Worm (Caenorhabditis elegans) whole organism, L4 larva: ENCODE data around the gene pqm-1.
A peak's percentile ranks its signal among the peaks of the same experiment; 100 is the strongest.

ENCODE experiments used
- F26F4.8 ChIP-seq: fragments of 200-800 bp; sonication (Bioruptor generic); conservative IDR thresholded peaks from 2 replicates; pipeline ENCODE4 v1.3.6; 2022; ENCODE audit warnings: missing genetic modification characterization, missing compliant biosample characterization
- R02D3.7 ChIP-seq: fragments of 150-350 bp; sonication (generic microtip); optimal IDR thresholded peaks from 3 replicates; lab custom pipeline; 2014; ENCODE audit warnings: missing biosample characterization, missing genetic modification characterization
- T20F7.1 ChIP-seq: fragments of 200-800 bp; sonication (Bioruptor generic); optimal IDR thresholded peaks from 2 replicates; lab custom pipeline; 2018; ENCODE audit warnings: mild to moderate bottlenecking, missing genetic modification characterization, missing compliant biosample characterization
- T26A8.4 ChIP-seq: fragments of 200-800 bp; sonication (Bioruptor generic); IDR thresholded peaks from 2 replicates; pipeline ENCODE4 v1.3.6; 2022; ENCODE audit warnings: missing genetic modification characterization, missing compliant biosample characterization
- ZK546.5 ChIP-seq, 2 experiments: sonication (generic microtip); optimal IDR thresholded peaks; 2 replicates each; lab custom pipeline; 2017; ENCODE audit warnings: missing biosample characterization in 2 of 2, missing genetic modification characterization in 2 of 2
- aly-2 ChIP-seq: sonication (generic microtip); optimal IDR thresholded peaks from 2 replicates; lab custom pipeline; 2018; ENCODE audit warnings: missing biosample characterization, missing genetic modification characterization
- attf-4 ChIP-seq: sonication (generic microtip); optimal IDR thresholded peaks from 3 replicates; lab custom pipeline; 2017; ENCODE audit warnings: missing biosample characterization, missing genetic modification characterization
- ceh-20 ChIP-seq: fragments of 200-800 bp; sonication (Bioruptor generic); IDR thresholded peaks from 2 replicates; pipeline ENCODE4 v1.3.6; 2022; ENCODE audit warnings: missing genetic modification reagents, missing genetic modification characterization, missing compliant biosample characterization
- ceh-28 ChIP-seq: fragments of 150-350 bp; optimal IDR thresholded peaks from 2 replicates; lab custom pipeline; 2014; ENCODE audit warnings: missing biosample characterization, missing genetic modification reagents, missing genetic modification characterization
- ceh-44 ChIP-seq: fragments of 200-800 bp; sonication (Bioruptor generic); IDR thresholded peaks from 2 replicates; pipeline ENCODE4 v1.3.6; 2022; ENCODE audit warnings: missing genetic modification reagents, missing genetic modification characterization, missing compliant biosample characterization
- cey-2 ChIP-seq: sonication (generic microtip); optimal IDR thresholded peaks from 3 replicates; lab custom pipeline; 2017; ENCODE audit warnings: missing genetic modification characterization, mild to moderate bottlenecking, missing compliant biosample characterization, antibody characterized with exemption, borderline replicate concordance; ENCODE audit not compliant: insufficient read depth
- daf-12 ChIP-seq: fragments of 150-350 bp; optimal IDR thresholded peaks from 2 replicates; lab custom pipeline; 2014; ENCODE audit warnings: missing biosample characterization, missing genetic modification reagents, missing genetic modification characterization
- daf-19 ChIP-seq: fragments of 200-800 bp; sonication (Bioruptor generic); conservative IDR thresholded peaks from 2 replicates; pipeline ENCODE4 v1.3.6; 2022; ENCODE audit warnings: missing genetic modification characterization, missing compliant biosample characterization
- daf-8 ChIP-seq: fragments of 200-800 bp; sonication (Bioruptor generic); IDR thresholded peaks from 2 replicates; pipeline ENCODE4 v1.3.6; 2022; ENCODE audit warnings: missing genetic modification characterization, missing compliant biosample characterization
- dmd-6 ChIP-seq: fragments of 200-800 bp; sonication (Bioruptor generic); IDR thresholded peaks from 2 replicates; pipeline ENCODE4 v1.3.6; 2022; ENCODE audit warnings: missing genetic modification reagents, missing genetic modification characterization, missing compliant biosample characterization
- dmd-9 ChIP-seq: fragments of 200-800 bp; sonication (Bioruptor generic); IDR thresholded peaks from 2 replicates; pipeline ENCODE4 v1.3.6; 2022; ENCODE audit warnings: missing genetic modification reagents, missing genetic modification characterization, missing compliant biosample characterization
- dpl-1 ChIP-seq: fragments of 150-350 bp; optimal IDR thresholded peaks from 2 replicates; lab custom pipeline; 2014; ENCODE audit warnings: missing biosample characterization, missing genetic modification reagents, missing genetic modification characterization
- duxl-1 ChIP-seq: sonication (generic microtip); optimal IDR thresholded peaks from 2 replicates; lab custom pipeline; 2016; ENCODE audit warnings: mild to moderate bottlenecking, missing genetic modification characterization, moderate library complexity, missing compliant biosample characterization; ENCODE audit not compliant: poor library complexity
- dve-1 ChIP-seq: sonication (generic microtip); optimal IDR thresholded peaks from 2 replicates; lab custom pipeline; 2017; ENCODE audit warnings: antibody characterized with exemption, mild to moderate bottlenecking, missing genetic modification characterization, missing compliant biosample characterization; ENCODE audit not compliant: insufficient read depth
- egl-27 ChIP-seq: sonication (generic microtip); optimal IDR thresholded peaks from 3 replicates; lab custom pipeline; 2017; ENCODE audit warnings: missing biosample characterization, missing genetic modification reagents, missing genetic modification characterization
- fkh-10 ChIP-seq: fragments of 150-350 bp; optimal IDR thresholded peaks from 2 replicates; lab custom pipeline; 2014; ENCODE audit warnings: missing biosample characterization, missing genetic modification reagents, missing genetic modification characterization
- fos-1 ChIP-seq: fragments of 150-350 bp; optimal IDR thresholded peaks from 2 replicates; lab custom pipeline; 2014; ENCODE audit warnings: missing biosample characterization, missing genetic modification characterization
- gei-8 ChIP-seq: fragments of 200-800 bp; sonication (Bioruptor generic); optimal IDR thresholded peaks from 2 replicates; lab custom pipeline; 2018; ENCODE audit warnings: mild to moderate bottlenecking, missing genetic modification characterization, missing compliant biosample characterization
- hif-1 ChIP-seq, 2 experiments: sonication (generic microtip); optimal IDR thresholded peaks; 2 replicates each; lab custom pipeline; 2016 to 2017; ENCODE audit warnings: missing compliant biosample characterization in 2 of 2, missing genetic modification characterization in 2 of 2, missing genetic modification reagents in 2 of 2, missing genotype in 2 of 2, mild to moderate bottlenecking in 1 of 2
- hlh-30 ChIP-seq: sonication (generic microtip); optimal IDR thresholded peaks from 2 replicates; lab custom pipeline; 2017; ENCODE audit warnings: antibody characterized with exemption, mild to moderate bottlenecking, missing genetic modification characterization, missing compliant biosample characterization; ENCODE audit not compliant: insufficient read depth
- jun-1 ChIP-seq: fragments of 150-350 bp; optimal IDR thresholded peaks from 2 replicates; lab custom pipeline; 2014; ENCODE audit warnings: missing biosample characterization, missing genetic modification reagents, missing genetic modification characterization
- lim-7 ChIP-seq: fragments of 200-800 bp; sonication (Bioruptor generic); IDR thresholded peaks from 2 replicates; pipeline ENCODE4 v1.3.6; 2022; ENCODE audit warnings: missing genetic modification characterization, missing compliant biosample characterization
- lin-13 ChIP-seq: fragments of 150-350 bp; optimal IDR thresholded peaks from 2 replicates; lab custom pipeline; 2014; ENCODE audit warnings: missing biosample characterization, missing genetic modification reagents, missing genetic modification characterization
- lin-15B ChIP-seq: fragments of 150-350 bp; sonication (generic microtip); optimal IDR thresholded peaks from 3 replicates; lab custom pipeline; 2014; ENCODE audit warnings: missing biosample characterization, missing genetic modification characterization
- lin-29 ChIP-seq: fragments of 200-800 bp; sonication (Bioruptor generic); IDR thresholded peaks from 2 replicates; pipeline ENCODE4 v1.3.6; 2022; ENCODE audit warnings: missing genetic modification reagents, missing genetic modification characterization, missing compliant biosample characterization
- lin-39 ChIP-seq: fragments of 150-350 bp; optimal IDR thresholded peaks from 2 replicates; lab custom pipeline; 2014; ENCODE audit warnings: missing biosample characterization, missing genetic modification reagents, missing genetic modification characterization
- lir-3 ChIP-seq: sonication (generic microtip); optimal IDR thresholded peaks from 2 replicates; lab custom pipeline; 2016; ENCODE audit warnings: mild to moderate bottlenecking, missing genetic modification characterization, missing compliant biosample characterization
- mdt-29 ChIP-seq: fragments of 200-800 bp; sonication (Bioruptor generic); IDR thresholded peaks from 2 replicates; pipeline ENCODE4 v1.3.6; 2022; ENCODE audit warnings: missing genetic modification reagents, missing genetic modification characterization, missing compliant biosample characterization
- mxl-3 ChIP-seq: fragments of 200-800 bp; sonication (Bioruptor generic); optimal IDR thresholded peaks from 2 replicates; lab custom pipeline; 2018; ENCODE audit warnings: mild to moderate bottlenecking, missing genetic modification characterization, missing compliant biosample characterization
- nhr-111 ChIP-seq: fragments of 200-800 bp; sonication (Bioruptor generic); optimal IDR thresholded peaks from 2 replicates; lab custom pipeline; 2018; ENCODE audit warnings: mild to moderate bottlenecking, missing genetic modification characterization, missing compliant biosample characterization
- nhr-28 ChIP-seq: fragments of 150-350 bp; optimal IDR thresholded peaks from 2 replicates; lab custom pipeline; 2014; ENCODE audit warnings: missing biosample characterization, missing genetic modification characterization
- nhr-41 ChIP-seq: fragments of 200-800 bp; sonication (Bioruptor generic); IDR thresholded peaks from 2 replicates; pipeline ENCODE4 v1.3.6; 2022; ENCODE audit warnings: missing genetic modification reagents, missing genetic modification characterization, missing compliant biosample characterization
- nhr-6 ChIP-seq: fragments of 150-350 bp; optimal IDR thresholded peaks from 2 replicates; lab custom pipeline; 2014; ENCODE audit warnings: missing biosample characterization, missing genetic modification characterization
- php-3 ChIP-seq: fragments of 200-800 bp; sonication (Bioruptor generic); IDR thresholded peaks from 2 replicates; pipeline ENCODE4 v1.3.6; 2022; ENCODE audit warnings: missing genetic modification reagents, missing genetic modification characterization, missing compliant biosample characterization
- snpc-1.2 ChIP-seq: fragments of 200-800 bp; sonication (Bioruptor generic); IDR thresholded peaks from 2 replicates; pipeline ENCODE4 v1.3.6; 2022; ENCODE audit warnings: missing genetic modification reagents, missing genetic modification characterization, missing compliant biosample characterization
- tag-97 ChIP-seq: fragments of 200-800 bp; sonication (Bioruptor generic); IDR thresholded peaks from 2 replicates; pipeline ENCODE4 v1.3.6; 2022; ENCODE audit warnings: missing genetic modification characterization, missing compliant biosample characterization
- unc-130 ChIP-seq: sonication (generic microtip); optimal IDR thresholded peaks from 2 replicates; lab custom pipeline; 2016; ENCODE audit warnings: missing genetic modification reagents, missing genetic modification characterization, missing compliant biosample characterization
- unc-39 ChIP-seq: sonication (generic microtip); optimal IDR thresholded peaks from 2 replicates; lab custom pipeline; 2017; ENCODE audit warnings: missing biosample characterization, missing genetic modification characterization
- vab-7 ChIP-seq: fragments of 200-800 bp; sonication (Bioruptor generic); IDR thresholded peaks from 2 replicates; pipeline ENCODE4 v1.3.6; 2022; ENCODE audit warnings: missing genetic modification reagents, missing genetic modification characterization, missing compliant biosample characterization
- zfp-2 ChIP-seq: sonication (generic microtip); optimal IDR thresholded peaks from 2 replicates; lab custom pipeline; 2016; ENCODE audit warnings: mild to moderate bottlenecking, missing genetic modification characterization, missing compliant biosample characterization
- zfp-3 ChIP-seq: fragments of 200-800 bp; sonication (Bioruptor generic); conservative IDR thresholded peaks from 2 replicates; pipeline ENCODE4 v1.3.6; 2022; ENCODE audit warnings: missing genetic modification reagents, missing genetic modification characterization, missing compliant biosample characterization
- zip-11 ChIP-seq: fragments of 200-800 bp; sonication (Bioruptor generic); IDR thresholded peaks from 2 replicates; pipeline ENCODE4 v1.3.6; 2022; ENCODE audit warnings: missing genetic modification characterization, missing compliant biosample characterization

Gene pqm-1

DNA sequence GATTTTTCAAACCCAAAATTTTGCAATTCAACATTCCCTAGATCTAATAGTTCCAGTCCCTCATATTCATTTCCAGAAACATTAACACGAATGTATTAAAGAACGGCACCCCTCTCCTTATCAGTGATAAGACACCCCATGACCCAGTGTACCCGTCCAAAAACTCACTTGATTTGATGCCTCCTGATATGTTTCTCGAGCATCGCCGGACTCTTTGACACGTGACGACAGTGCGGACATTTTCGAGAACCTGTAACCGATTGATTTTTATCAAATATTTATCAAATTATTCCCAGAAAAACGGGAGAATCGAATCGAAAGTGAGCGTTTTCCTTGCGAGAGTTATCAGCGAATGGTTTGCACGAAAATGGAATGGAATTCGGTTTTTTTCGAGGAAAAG lies 1.4 kb downstream of the pqm-1 start (continued):
- TF ChIP-seq hlh-30 (tag; lab: Kevin White, UChicago), result peak; percentile 81
- TF ChIP-seq dmd-6 (GFP tag; lab: Robert Waterston, UW), result peak; percentile 84
- TF ChIP-seq ZK546.5 (tag; optimal IDR thresholded peaks at IDR 0.05; lab: Kevin White, UChicago), result no peak
- TF ChIP-seq T20F7.1, result peak; percentile 21
- TF ChIP-seq, all 104 proteins: peak for 22

- no peak for TF ChIP-seq zip-11 (GFP tag; lab: Robert Waterston, UW)
- no peak for TF ChIP-seq lin-15B (tag; lab: Kevin White, UChicago)
- TF ChIP-seq ceh-28, result no peak
- no peak for TF ChIP-seq unc-39 (tag; lab: Kevin White, UChicago)
- peak; percentile 91 for TF ChIP-seq T26A8.4
- TF ChIP-seq lir-3 (tag; lab: Kevin White, UChicago), result no peak
- no peak for TF ChIP-seq dmd-9 (GFP tag; lab: Robert Waterston, UW)
- no peak for TF ChIP-seq tag-97 (GFP tag; lab: Robert Waterston, UW)
- TF ChIP-seq hlh-30 (tag; lab: Kevin White, UChicago), result no peak
- TF ChIP-seq F26F4.8 (GFP tag; lab: Robert Waterston, UW), result 0 out of 2 replicates have a peak, but pooled peaks have one; percentile 40
- no peak for TF ChIP-seq egl-27 (tag; lab: Kevin White, UChicago)
- TF ChIP-seq attf-4 (tag; lab: Kevin White, UChicago), result no peak
- no peak for TF ChIP-seq ceh-44 (GFP tag; lab: Robert Waterston, UW)
- 0 out of 2 replicates have a peak, but pooled peaks have one; percentile 31 for TF ChIP-seq snpc-1.2 (GFP tag; lab: Robert Waterston, UW)
- no peak for TF ChIP-seq cey-2 (tag; lab: Kevin White, UChicago)
- 0 out of 2 replicates have a peak, but pooled peaks have one; percentile 65 for TF ChIP-seq daf-8 (GFP tag; lab: Robert Waterston, UW)
- no peak for TF ChIP-seq aly-2 (tag; lab: Kevin White, UChicago)
- TF ChIP-seq php-3 (GFP tag; lab: Robert Waterston, UW), result peak; percentile 86
- TF ChIP-seq ceh-20 (GFP tag; lab: Robert Waterston, UW), result no peak
- TF ChIP-seq R02D3.7, result no peak
- no peak for TF ChIP-seq nhr-28 (tag; lab: Kevin White, UChicago)
- TF ChIP-seq jun-1 (tag; lab: Kevin White, UChicago), result peak; percentile 43
- TF ChIP-seq lim-7 (GFP tag; lab: Robert Waterston, UW), result no peak
- no peak for TF ChIP-seq nhr-111 (GFP tag; lab: Kevin White, UChicago)
- no peak for TF ChIP-seq lin-13 (GFP tag; lab: Kevin White, UChicago)
- TF ChIP-seq zfp-2, result no peak
- no peak for TF ChIP-seq mxl-3 (GFP tag; lab: Kevin White, UChicago)
- peak; percentile 57 for TF ChIP-seq nhr-41 (GFP tag; lab: Robert Waterston, UW)
- TF ChIP-seq zfp-3 (GFP tag; lab: Robert Waterston, UW), result peak; percentile 89; the same call in 1 of the 2 replicates
- TF ChIP-seq dve-1, result peak; percentile 69
- no peak for TF ChIP-seq vab-7 (GFP tag; lab: Robert Waterston, UW)
- TF ChIP-seq daf-19 (GFP tag; lab: Robert Waterston, UW), result no peak
- no peak for TF ChIP-seq duxl-1 (tag; lab: Kevin White, UChicago)
- peak; percentile 36 for TF ChIP-seq gei-8
- TF ChIP-seq nhr-6, result no peak
- TF ChIP-seq fkh-10, result no peak
- no peak for TF ChIP-seq daf-12
- peak; percentile 17 for TF ChIP-seq fos-1 (tag; lab: Kevin White, UChicago)
- TF ChIP-seq dpl-1, result no peak
- no peak for TF ChIP-seq unc-130 (GFP tag; lab: Kevin White, UChicago)
- no peak for TF ChIP-seq lin-39 (tag; lab: Kevin White, UChicago)
- no peak for TF ChIP-seq lin-29 (GFP tag; lab: Robert Waterston, UW)
- 0 out of 2 replicates have a peak, but pooled peaks have one; percentile 11 for TF ChIP-seq mdt-29
- TF ChIP-seq hif-1 (tag; optimal IDR thresholded peaks at IDR 0.05; lab: Kevin White, UChicago), result no peak
Measured at ce11 chrII:11149866-11150685, 2.3 kb downstream of the pqm-1 start.
